Worm (Caenorhabditis elegans): ENCODE results near the gene gcy-15.
"Not testable (repeated sequence)": the region's sequence is repeated elsewhere in the genome, so short reads cannot be mapped to it uniquely, and the experiment has no call there.

- TF ChIP-seq attf-6 (GFP tag; IDR thresholded peaks at IDR 0.05); tlf-1 (GFP tag; optimal IDR thresholded peaks at IDR 0.05): not testable (repeated sequence)
Observed at ce11 chrII:3142855-3143254, 54.0 kb downstream of the gcy-15 start, which contains the start of gene sri-42.
